Worm (Caenorhabditis elegans) whole organism, late embryonic: ENCODE results near the gene C05C8.5.

Experiments
- ama-1 ChIP-seq: fragments of 150-350 bp; optimal IDR thresholded peaks from 2 replicates; lab custom pipeline; 2014
- elt-4 ChIP-seq: sonication (generic microtip); optimal IDR thresholded peaks from 2 replicates; lab custom pipeline; 2016; ENCODE audit warnings: missing genetic modification characterization, missing compliant biosample characterization
- hlh-30 ChIP-seq: sonication (generic microtip); optimal IDR thresholded peaks from 2 replicates; lab custom pipeline; 2017; ENCODE audit warnings: antibody characterized with exemption, missing genetic modification characterization, missing compliant biosample characterization; ENCODE audit not compliant: insufficient read depth
- nfya-1 ChIP-seq: sonication (generic microtip); optimal IDR thresholded peaks from 2 replicates; lab custom pipeline; 2017; ENCODE audit warnings: missing genetic modification characterization, mild to moderate bottlenecking, missing compliant biosample characterization, antibody characterized with exemption, moderate library complexity

DNA sequence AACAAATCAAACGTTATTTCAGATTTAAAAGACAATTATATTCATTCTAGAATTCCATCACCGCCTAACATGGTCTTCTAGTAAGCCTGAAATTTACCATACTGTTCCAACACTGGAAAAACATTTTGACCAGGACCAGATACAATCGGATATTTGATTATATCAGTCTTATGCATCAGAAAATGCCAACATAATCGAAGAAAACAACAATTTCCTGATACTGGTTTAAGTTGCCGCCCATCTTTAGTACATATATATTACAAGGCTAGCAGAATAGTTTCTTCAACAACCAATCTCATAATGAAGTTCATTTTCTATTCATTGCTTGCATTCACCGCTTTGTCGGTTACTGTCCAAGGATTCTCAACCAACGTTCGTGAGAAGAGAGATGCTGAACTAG lies 24.3 kb upstream of the C05C8.5 start, which contains the start of gene C13A2.12:
- TF ChIP-seq nfya-1 (tag; lab: Kevin White, UChicago) (no peak), elt-4 (tag; lab: Kevin White, UChicago) (no peak), ama-1 (lab: Kevin White, UChicago) (no peak), hlh-30 (tag; lab: Kevin White, UChicago) (no peak)
